Worm (Caenorhabditis elegans) whole organism, L4 larva: ENCODE data around the gene W03A5.1.

Source experiments
- cey-2 ChIP-seq: sonication (generic microtip); optimal IDR thresholded peaks from 3 replicates; lab custom pipeline; 2017; ENCODE audit warnings: missing genetic modification characterization, mild to moderate bottlenecking, missing compliant biosample characterization, antibody characterized with exemption, borderline replicate concordance; ENCODE audit not compliant: insufficient read depth
- fos-1 ChIP-seq: fragments of 150-350 bp; optimal IDR thresholded peaks from 2 replicates; lab custom pipeline; 2014; ENCODE audit warnings: missing biosample characterization, missing genetic modification characterization
- nhr-102 ChIP-seq: sonication (generic microtip); optimal IDR thresholded peaks from 2 replicates; lab custom pipeline; 2016; ENCODE audit warnings: mild to moderate bottlenecking, missing genetic modification characterization, moderate library complexity, missing compliant biosample characterization
- nhr-11 ChIP-seq: fragments of 150-350 bp; optimal IDR thresholded peaks from 2 replicates; lab custom pipeline; 2014; ENCODE audit warnings: missing biosample characterization, missing genetic modification characterization
- nhr-76 ChIP-seq: fragments of 150-350 bp; optimal IDR thresholded peaks from 2 replicates; lab custom pipeline; 2014; ENCODE audit warnings: missing biosample characterization, missing genetic modification characterization
- zag-1 ChIP-seq: fragments of 150-350 bp; optimal IDR thresholded peaks from 2 replicates; lab custom pipeline; 2014; ENCODE audit warnings: missing biosample characterization, missing genetic modification characterization
- ztf-7 ChIP-seq: fragments of 150-350 bp; optimal IDR thresholded peaks from 2 replicates; lab custom pipeline; 2014; ENCODE audit warnings: missing biosample characterization, missing genetic modification characterization

ce11 chrIII:5379879-5380331 lies 27.8 kb upstream of the W03A5.1 start, which contains the start of gene paqr-2:
- TF ChIP-seq nhr-11 (tag; lab: Kevin White, UChicago) = peak; percentile 21
- no peak for TF ChIP-seq cey-2 (tag; lab: Kevin White, UChicago)
- no peak for TF ChIP-seq ztf-7 (tag; lab: Kevin White, UChicago)
- TF ChIP-seq zag-1 (tag; lab: Kevin White, UChicago) = no peak
- no peak for TF ChIP-seq fos-1 (tag; lab: Kevin White, UChicago)
- TF ChIP-seq nhr-76 (tag; lab: Kevin White, UChicago) = no peak
- TF ChIP-seq nhr-102 (tag; lab: Kevin White, UChicago) = no peak
